Worm (Caenorhabditis elegans): ENCODE measurements around the gene srbc-75.

srbc-75 gene

ce11 chrV:15293865-15294264, 40.2 kb downstream of the srbc-75 start, which contains the start of gene str-96:
Gene str-96, minus strand, starts transcription at chrV:15293965.
- no peak for TF ChIP-seq unc-62 (GFP tag; optimal IDR thresholded peaks at IDR 0.05)

ce11 chrV:15298597-15298996, 45.0 kb downstream of the srbc-75 start, which contains the start of gene cpr-3:
Gene cpr-3, minus strand, starts transcription at chrV:15298700.
- TF ChIP-seq unc-62 (GFP tag; optimal IDR thresholded peaks at IDR 0.05), result no peak

ce11 chrV:15303625-15304024, 50.0 kb downstream of the srbc-75 start, which contains the start of gene srx-48:
Gene srx-48, minus strand, starts transcription at chrV:15303725.
- TF ChIP-seq unc-62 (GFP tag; optimal IDR thresholded peaks at IDR 0.05), result no peak

Data from whole organism, dauer.